Worm (Caenorhabditis elegans): Measurements from ENCODE around the gene atg-2.

Gene atg-2

ce11 chrX:6823218-6823979, 16.8 kb downstream of the atg-2 start, which contains the start of gene gei-15:
gei-15 (minus strand) TSS chrX:6823268.
- TF ChIP-seq pqm-1 (tag; optimal IDR thresholded peaks at IDR 0.05) = no peak
- TF ChIP-seq elt-3 (tag; optimal IDR thresholded peaks at IDR 0.05) = no peak
- no peak for TF ChIP-seq nhr-77 (tag; optimal IDR thresholded peaks at IDR 0.05)
- peak; percentile 52 for TF ChIP-seq rnt-1 (tag; optimal IDR thresholded peaks at IDR 0.05)
- TF ChIP-seq alr-1 (tag; optimal IDR thresholded peaks at IDR 0.05; ENCODE audit: borderline replicate concordance) = no peak
- no peak for TF ChIP-seq nhr-47 (tag; optimal IDR thresholded peaks at IDR 0.05)
- peak; percentile 52 for TF ChIP-seq dsc-1 (tag; optimal IDR thresholded peaks at IDR 0.05)
- no peak for TF ChIP-seq snpc-4 (tag; optimal IDR thresholded peaks at IDR 0.05)
- TF ChIP-seq nhr-11 (tag; optimal IDR thresholded peaks at IDR 0.05) = no peak
- no peak for TF ChIP-seq skn-1 (tag; optimal IDR thresholded peaks at IDR 0.05)
- no peak for TF ChIP-seq unc-30 (tag; optimal IDR thresholded peaks at IDR 0.05)
- TF ChIP-seq vab-15 (tag; optimal IDR thresholded peaks at IDR 0.05) = no peak
- TF ChIP-seq snu-23 (GFP tag; optimal IDR thresholded peaks at IDR 0.05) = peak; percentile 23
- no peak for TF ChIP-seq tlp-1 (tag; optimal IDR thresholded peaks at IDR 0.05)
- no peak for TF ChIP-seq ets-5 (GFP tag; IDR thresholded peaks at IDR 0.05)
- TF ChIP-seq zip-4 (GFP tag; optimal IDR thresholded peaks at IDR 0.05) = no peak
- TF ChIP-seq ama-1 (optimal IDR thresholded peaks at IDR 0.05) = no peak
- TF ChIP-seq C04F5.9 (tag; optimal IDR thresholded peaks at IDR 0.05) = no peak
- TF ChIP-seq fkh-10 (GFP tag; optimal IDR thresholded peaks at IDR 0.05) = no peak
- no peak for TF ChIP-seq nhr-237 (tag; optimal IDR thresholded peaks at IDR 0.05)
- no peak for TF ChIP-seq C34B4.2 (tag; optimal IDR thresholded peaks at IDR 0.05)
- no peak for TF ChIP-seq efl-3 (GFP tag; optimal IDR thresholded peaks at IDR 0.05)
- TF ChIP-seq fkh-8 (tag; optimal IDR thresholded peaks at IDR 0.05) = no peak
- peak; percentile 90 for TF ChIP-seq pag-3 (tag; optimal IDR thresholded peaks at IDR 0.05; ENCODE audit: borderline replicate concordance, insufficient read depth)
- TF ChIP-seq nhr-12 (tag; optimal IDR thresholded peaks at IDR 0.05) = no peak
- no peak for TF ChIP-seq aha-1 (tag; optimal IDR thresholded peaks at IDR 0.05)
- no peak for TF ChIP-seq unc-86 (tag; optimal IDR thresholded peaks at IDR 0.05)
- no peak for TF ChIP-seq nhr-90 (tag; optimal IDR thresholded peaks at IDR 0.05; ENCODE audit: poor library complexity)
- TF ChIP-seq blmp-1 (tag; optimal IDR thresholded peaks at IDR 0.05) = no peak
- no peak for TF ChIP-seq irx-1 (tag; optimal IDR thresholded peaks at IDR 0.05)
- peak; percentile 52 for TF ChIP-seq lin-14 (GFP tag; optimal IDR thresholded peaks at IDR 0.05)
- TF ChIP-seq lin-15B (tag; optimal IDR thresholded peaks at IDR 0.05) = no peak
- peak; percentile 22 for TF ChIP-seq nhr-71 (tag; optimal IDR thresholded peaks at IDR 0.05)

ce11 chrX:6825840-6826239, 19.3 kb downstream of the atg-2 start, which contains the start of gene F41B4.1:
F41B4.1 (minus strand) TSS chrX:6825862.
- TF ChIP-seq nhr-76 (tag; optimal IDR thresholded peaks at IDR 0.05) = no peak
- no peak for TF ChIP-seq efl-3 (GFP tag; optimal IDR thresholded peaks at IDR 0.05)
- TF ChIP-seq ceh-8 (GFP tag; optimal IDR thresholded peaks at IDR 0.05) = no peak
- no peak for TF ChIP-seq nhr-237 (tag; optimal IDR thresholded peaks at IDR 0.05)
- no peak for TF ChIP-seq fkh-8 (tag; optimal IDR thresholded peaks at IDR 0.05)
- peak; percentile 21 to 61 for TF ChIP-seq lsy-2 (tag; optimal IDR thresholded peaks at IDR 0.05)
- TF ChIP-seq ces-1 (GFP tag; optimal IDR thresholded peaks at IDR 0.05) = no peak
- no peak for TF ChIP-seq lin-35 (GFP tag; optimal IDR thresholded peaks at IDR 0.05)
- no peak for TF ChIP-seq swsn-7 (tag; optimal IDR thresholded peaks at IDR 0.05)
- TF ChIP-seq zag-1 (tag; optimal IDR thresholded peaks at IDR 0.05) = no peak
- TF ChIP-seq egl-27 (tag; optimal IDR thresholded peaks at IDR 0.05) = no peak
- TF ChIP-seq ztf-11 (tag; optimal IDR thresholded peaks at IDR 0.05) = no peak
- TF ChIP-seq C04F5.9 (tag; optimal IDR thresholded peaks at IDR 0.05) = no peak
- TF ChIP-seq snpc-4 (tag; optimal IDR thresholded peaks at IDR 0.05) = no peak
- no peak for TF ChIP-seq jun-1 (tag; optimal IDR thresholded peaks at IDR 0.05)
- TF ChIP-seq irx-1 (tag; optimal IDR thresholded peaks at IDR 0.05) = no peak
- no peak for TF ChIP-seq efl-1 (optimal IDR thresholded peaks at IDR 0.05)
- no peak for TF ChIP-seq efl-1 (GFP tag; optimal IDR thresholded peaks at IDR 0.05 in 1 of 2)
- TF ChIP-seq skn-1 (tag; optimal IDR thresholded peaks at IDR 0.05) = no peak
- TF ChIP-seq fkh-10 (GFP tag; optimal IDR thresholded peaks at IDR 0.05) = no peak
- no peak for TF ChIP-seq ceh-82 (tag; optimal IDR thresholded peaks at IDR 0.05)
- TF ChIP-seq hlh-17 (GFP tag; optimal IDR thresholded peaks at IDR 0.05; ENCODE audit: borderline replicate concordance) = no peak
- TF ChIP-seq nhr-11 (tag; optimal IDR thresholded peaks at IDR 0.05) = no peak
- TF ChIP-seq ceh-90 (tag; optimal IDR thresholded peaks at IDR 0.05) = no peak
- TF ChIP-seq lin-14 (GFP tag; optimal IDR thresholded peaks at IDR 0.05) = peak; percentile 89
- peak; percentile 59 for TF ChIP-seq nhr-19 (GFP tag; conservative IDR thresholded peaks at IDR 0.05)
- peak; percentile 66 for TF ChIP-seq unc-130 (tag; optimal IDR thresholded peaks at IDR 0.05)
- no peak for TF ChIP-seq lir-3 (tag; optimal IDR thresholded peaks at IDR 0.05; ENCODE audit: poor library complexity)
- no peak for TF ChIP-seq nhr-47 (tag; optimal IDR thresholded peaks at IDR 0.05)
